Worm (Caenorhabditis elegans): ENCODE measurements around the gene svh-11.

DNA sequence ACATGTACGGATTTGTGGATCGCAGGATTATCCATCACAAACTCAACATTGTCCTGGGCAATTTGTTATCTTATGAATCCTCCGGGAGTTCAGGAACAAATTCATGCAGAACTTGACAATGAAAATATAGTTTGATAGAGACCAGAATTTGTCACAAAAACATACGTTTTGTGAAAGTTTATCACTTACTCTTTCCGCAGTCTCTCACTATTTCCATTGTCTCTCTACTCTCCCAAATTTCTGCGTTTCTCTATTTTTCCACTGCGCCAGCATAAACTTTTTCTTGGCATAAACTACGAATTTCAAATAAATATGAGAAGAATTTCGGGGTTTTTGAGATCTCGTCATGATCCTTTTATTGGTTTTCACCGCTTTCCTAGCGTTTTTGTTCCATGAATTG is 35.7 kb downstream of the svh-11 start, which contains the start of gene cyp-33C3:
- TF ChIP-seq W03F9.2 (tag; optimal IDR thresholded peaks at IDR 0.05) (no peak), dao-5 (tag; optimal IDR thresholded peaks at IDR 0.05) (no peak)
